Fruit fly (Drosophila melanogaster): ENCODE data around the gene CG45067.

The CG45067 gene

dm6 chr3L:3090581-3091345, 23.5 kb downstream of the CG45067 start (continued):
- peak; percentile 1 for TF ChIP-seq Max (GFP tag; optimal IDR thresholded peaks at IDR 0.05)
- 0 out of 2 replicates have a peak, but pooled peaks have one; percentile 14 for TF ChIP-seq lmd (GFP tag; IDR thresholded peaks at IDR 0.05)
- TF ChIP-seq Neu2 (GFP tag; optimal IDR thresholded peaks at IDR 0.05; ENCODE audit: borderline replicate concordance), result no peak
- peak; percentile 59; the same call in 1 of the 3 replicates for TF ChIP-seq mld (GFP tag; IDR thresholded peaks at IDR 0.05; ENCODE audit: partially characterized antibody)
- peak; percentile 72 for TF ChIP-seq ewg (GFP tag; optimal IDR thresholded peaks at IDR 0.05)
- TF ChIP-seq zen2 (GFP tag; IDR thresholded peaks at IDR 0.05; ENCODE audit: partially characterized antibody), result peak; percentile 69; the same call in 2 of the 3 replicates
- TF ChIP-seq CG14965 (GFP tag; optimal IDR thresholded peaks at IDR 0.05; ENCODE audit: borderline replicate concordance), result no peak
- TF ChIP-seq Nf-YB (GFP tag; optimal IDR thresholded peaks at IDR 0.05), result no peak
- TF ChIP-seq Taf1 (GFP tag; IDR thresholded peaks at IDR 0.05), result no peak
- TF ChIP-seq CG9932 (GFP tag; IDR thresholded peaks at IDR 0.05), result peak; percentile 37
- no peak for TF ChIP-seq hb (GFP tag; IDR thresholded peaks at IDR 0.05; ENCODE audit: partially characterized antibody)
- TF ChIP-seq CG10462 (GFP tag; optimal IDR thresholded peaks at IDR 0.05), result no peak
- no peak; the same call in 1 of the 2 replicates for TF ChIP-seq CG31441 (GFP tag; IDR thresholded peaks at IDR 0.05)
- TF ChIP-seq CG12155 (GFP tag; optimal IDR thresholded peaks at IDR 0.05), result peak; percentile 11
- no peak for TF ChIP-seq eyg (GFP tag; optimal IDR thresholded peaks at IDR 0.05)
- TF ChIP-seq crc (GFP tag; optimal IDR thresholded peaks at IDR 0.05), result no peak
- TF ChIP-seq CG9215 (GFP tag; IDR thresholded peaks at IDR 0.05), result no peak
- peak; percentile 52 for TF ChIP-seq Dek (tag; optimal IDR thresholded peaks at IDR 0.05)
- no peak for TF ChIP-seq CG3995 (GFP tag; optimal IDR thresholded peaks at IDR 0.05)
- peak; percentile 31 for TF ChIP-seq CG18599 (GFP tag; optimal IDR thresholded peaks at IDR 0.05)
- no peak for TF ChIP-seq CG14050 (GFP tag; IDR thresholded peaks at IDR 0.05)
- no peak for TF ChIP-seq hth (optimal IDR thresholded peaks at IDR 0.05)
- no peak for TF ChIP-seq wek (GFP tag; optimal IDR thresholded peaks at IDR 0.05)
- no peak for TF ChIP-seq CG5953 (GFP tag; IDR thresholded peaks at IDR 0.05)
- peak; percentile 55 for TF ChIP-seq grau (tag; optimal IDR thresholded peaks at IDR 0.05)
- no peak for TF ChIP-seq CrebB (tag; optimal IDR thresholded peaks at IDR 0.05)
- TF ChIP-seq bsh (GFP tag; optimal IDR thresholded peaks at IDR 0.05), result peak in 1 of 2 experiments; percentile 65
- TF ChIP-seq CkIIα-i1 (GFP tag; IDR thresholded peaks at IDR 0.05), result no peak
- TF ChIP-seq peb (GFP tag; IDR thresholded peaks at IDR 0.05), result 0 out of 2 replicates have a peak, but pooled peaks have one; percentile 9
- no peak for TF ChIP-seq Oaz (GFP tag; IDR thresholded peaks at IDR 0.05)
- no peak for TF ChIP-seq H15 (GFP tag; IDR thresholded peaks at IDR 0.05)
- TF ChIP-seq Hr3 (GFP tag; optimal IDR thresholded peaks at IDR 0.05), result peak; percentile 8
- peak; percentile 30 for TF ChIP-seq Bteb2 (GFP tag; optimal IDR thresholded peaks at IDR 0.05)
- TF ChIP-seq Hr51 (GFP tag; optimal IDR thresholded peaks at IDR 0.05), result no peak
- TF ChIP-seq repo (GFP tag; optimal IDR thresholded peaks at IDR 0.05), result peak; percentile 65
- TF ChIP-seq ems (GFP tag; optimal IDR thresholded peaks at IDR 0.05), result peak; percentile 37
- no peak for TF ChIP-seq CG9437 (GFP tag; optimal IDR thresholded peaks at IDR 0.05)
- no peak for TF ChIP-seq sim (GFP tag; IDR thresholded peaks at IDR 0.05)
- TF ChIP-seq CG8290 (GFP tag; optimal IDR thresholded peaks at IDR 0.05), result no peak
- peak in 1 of 2 experiments; percentile 74 for TF ChIP-seq CG8290 (tag; optimal IDR thresholded peaks at IDR 0.05)
- peak; percentile 97 for TF ChIP-seq abd-A (tag; optimal IDR thresholded peaks at IDR 0.05)
- TF ChIP-seq D19B (GFP tag; optimal IDR thresholded peaks at IDR 0.05), result no peak
- TF ChIP-seq CG7963 (GFP tag; IDR thresholded peaks at IDR 0.05; ENCODE audit: partially characterized antibody), result no peak
- TF ChIP-seq pum (GFP tag; optimal IDR thresholded peaks at IDR 0.05), result no peak
- TF ChIP-seq CG13424 (tag; optimal IDR thresholded peaks at IDR 0.05), result peak; percentile 22
- peak; percentile 21 for TF ChIP-seq CTCF (GFP tag; optimal IDR thresholded peaks at IDR 0.05)
- peak; percentile 16; the same call in 1 of the 2 replicates for TF ChIP-seq ranshi (GFP tag; IDR thresholded peaks at IDR 0.05)
- peak; percentile 40 for TF ChIP-seq onecut (GFP tag; IDR thresholded peaks at IDR 0.05)
- peak in 1 of 2 experiments; percentile 27 for TF ChIP-seq Trl (optimal IDR thresholded peaks at IDR 0.05)
- TF ChIP-seq Trl (GFP tag; optimal IDR thresholded peaks at IDR 0.05), result peak; percentile 42

Measured in whole organism, embryonic.